Worm (Caenorhabditis elegans): ENCODE data around the gene clec-9.
A peak's percentile ranks its signal among the peaks of the same experiment; 100 is the strongest.

clec-9 gene

DNA sequence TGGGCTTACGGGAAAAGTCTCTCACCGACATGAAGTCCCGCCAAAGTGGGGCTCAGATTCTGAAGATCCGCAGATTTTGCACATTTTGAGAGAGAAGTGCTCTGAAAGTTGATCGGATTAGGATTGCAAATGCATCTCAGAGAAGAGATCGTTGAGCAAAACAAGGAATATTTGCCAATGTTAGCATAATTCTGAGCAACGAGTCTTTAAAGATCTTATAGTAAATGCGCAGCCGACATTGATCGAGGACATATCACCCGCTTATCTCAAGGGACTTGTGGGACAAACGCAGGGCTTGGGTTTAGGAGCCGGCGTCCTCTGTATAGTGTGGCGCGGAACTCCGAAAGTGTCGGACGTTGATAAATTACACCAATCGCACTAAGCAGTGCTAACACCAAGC, 17.3 kb upstream of the clec-9 start, which contains the start of gene nhr-112:
Gene nhr-112, minus strand, starts transcription at position 101 of the 400 bp plus-strand sequence.
- TF ChIP-seq elt-3 (tag; optimal IDR thresholded peaks at IDR 0.05) (no peak), alr-1 (tag; optimal IDR thresholded peaks at IDR 0.05; ENCODE audit: borderline replicate concordance) (no peak), lin-39 (tag; optimal IDR thresholded peaks at IDR 0.05) (no peak), lin-14 (GFP tag; optimal IDR thresholded peaks at IDR 0.05) (no peak), lin-13 (GFP tag; optimal IDR thresholded peaks at IDR 0.05) (no peak), lin-15B (tag; optimal IDR thresholded peaks at IDR 0.05) (no peak), pag-3 (tag; optimal IDR thresholded peaks at IDR 0.05; ENCODE audit: borderline replicate concordance, insufficient read depth) (no peak), blmp-1 (tag; optimal IDR thresholded peaks at IDR 0.05) (no peak), unc-62 (GFP tag; optimal IDR thresholded peaks at IDR 0.05) (no peak), ces-1 (GFP tag; optimal IDR thresholded peaks at IDR 0.05) (no peak)

DNA sequence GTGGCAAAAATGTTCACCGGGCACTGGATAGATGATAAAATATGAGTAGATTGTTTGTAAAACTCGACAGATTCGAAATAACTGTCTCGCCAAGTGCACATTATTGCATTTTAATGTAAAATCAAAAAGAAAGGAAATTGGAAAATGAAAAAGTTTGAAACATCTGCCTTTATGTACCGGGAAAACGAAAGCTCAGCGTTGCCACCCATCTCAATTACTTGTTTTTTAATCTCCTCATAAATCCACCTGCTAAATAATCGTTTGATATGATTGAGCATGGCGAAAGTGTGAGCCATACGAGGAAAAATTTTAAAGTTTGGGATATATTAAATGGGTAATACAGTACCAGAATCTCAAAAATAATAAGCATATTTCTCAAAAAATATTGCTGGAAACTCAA, 10.1 kb upstream of the clec-9 start, which contains the start of gene srh-137:
Gene srh-137, minus strand, starts transcription at position 101 of the 400 bp plus-strand sequence.
- TF ChIP-seq skn-1 (tag; optimal IDR thresholded peaks at IDR 0.05) (no peak), nhr-11 (tag; optimal IDR thresholded peaks at IDR 0.05) (no peak), sup-37 (GFP tag; optimal IDR thresholded peaks at IDR 0.05) (no peak)

DNA sequence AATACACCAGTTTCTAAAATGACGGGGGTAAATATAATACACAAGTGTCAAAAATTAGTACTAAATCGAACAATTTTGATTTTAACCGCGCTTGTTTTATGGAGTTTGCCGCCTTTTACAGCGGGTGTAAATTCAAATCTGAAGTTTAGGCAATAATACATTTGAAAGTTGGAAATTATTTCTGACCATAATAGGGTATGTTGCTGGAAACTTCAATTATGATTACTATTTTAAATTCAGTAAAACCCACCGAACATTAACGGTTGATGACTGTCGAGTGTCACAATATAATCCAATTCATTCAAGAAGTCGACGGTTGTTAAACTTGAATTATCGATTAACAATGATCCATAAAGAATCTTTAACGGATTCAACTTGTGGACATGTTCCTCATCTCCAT, 7.3 kb upstream of the clec-9 start:
- TF ChIP-seq F16B12.6 (tag; optimal IDR thresholded peaks at IDR 0.05): no peak
- TF ChIP-seq Y116A8C.19 (tag; optimal IDR thresholded peaks at IDR 0.05; ENCODE audit: borderline replicate concordance): no peak
- TF ChIP-seq hlh-4 (tag; optimal IDR thresholded peaks at IDR 0.05): no peak
- no peak for TF ChIP-seq lin-13 (GFP tag; optimal IDR thresholded peaks at IDR 0.05)
- no peak for TF ChIP-seq zag-1 (tag; optimal IDR thresholded peaks at IDR 0.05)
- no peak for TF ChIP-seq nhr-237 (tag; optimal IDR thresholded peaks at IDR 0.05)
- TF ChIP-seq tlp-1 (tag; optimal IDR thresholded peaks at IDR 0.05): no peak
- TF ChIP-seq unc-130 (tag; optimal IDR thresholded peaks at IDR 0.05): no peak
- no peak for TF ChIP-seq aha-1 (tag; optimal IDR thresholded peaks at IDR 0.05)

DNA sequence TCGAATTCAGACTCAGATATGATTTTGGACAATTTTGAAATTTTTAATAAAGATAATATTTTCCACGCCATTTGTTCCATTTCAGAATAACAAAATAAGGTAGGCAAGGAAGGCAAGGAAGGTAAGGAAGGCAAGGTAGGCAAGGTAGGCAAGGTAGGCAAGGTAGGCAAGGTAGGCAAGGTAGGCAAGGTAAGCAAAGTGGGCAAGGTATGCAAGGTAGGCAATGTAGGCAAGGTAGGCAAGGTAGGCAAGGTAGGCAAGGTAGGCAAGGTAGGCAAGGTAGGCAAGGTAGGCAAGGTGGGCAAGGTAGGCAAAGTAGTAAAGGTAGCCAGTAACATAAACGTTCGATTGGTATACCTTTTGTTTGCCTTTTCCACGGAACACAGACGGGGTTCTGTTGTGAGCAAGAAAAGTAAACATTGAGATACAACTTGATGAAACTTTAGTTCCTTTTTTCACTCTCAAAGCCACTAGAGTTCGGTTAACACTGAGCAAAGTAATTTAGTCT, 6.6 kb downstream of the clec-9 start, which contains the start of gene Y70C5C.1:
Gene Y70C5C.1, plus strand, starts transcription at position 458 of the 508 bp plus-strand sequence.
- TF ChIP-seq egl-13 (tag; optimal IDR thresholded peaks at IDR 0.05): no peak
- no peak for TF ChIP-seq efl-1 (optimal IDR thresholded peaks at IDR 0.05)
- TF ChIP-seq efl-1 (GFP tag; optimal IDR thresholded peaks at IDR 0.05 in 1 of 2): peak in 1 of 2 experiments; percentile 85
- TF ChIP-seq grh-1 (GFP tag; IDR thresholded peaks at IDR 0.05): no peak

DNA sequence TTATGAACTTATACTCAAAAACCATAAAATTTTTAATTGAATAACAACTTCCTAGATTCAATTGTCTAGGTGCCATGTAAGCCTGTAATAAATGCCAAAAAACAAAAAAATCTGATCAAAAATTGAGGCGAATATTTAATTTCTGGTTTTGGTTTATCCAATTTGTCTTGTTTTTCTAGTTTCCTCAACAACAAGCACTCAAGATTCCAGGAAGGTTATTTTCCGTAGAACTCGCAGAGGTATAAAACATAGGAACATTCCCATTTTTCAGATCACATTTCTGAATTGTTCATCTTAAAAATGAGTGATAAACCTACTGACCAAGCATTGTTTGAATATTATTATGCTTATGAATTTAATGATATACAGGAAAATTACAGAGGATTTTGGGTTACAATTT, 9.3 kb downstream of the clec-9 start, which contains the start of gene srw-41:
Gene srw-41, plus strand, starts transcription at position 301 of the 400 bp plus-strand sequence.
- TF ChIP-seq C16A3.4 (tag; optimal IDR thresholded peaks at IDR 0.05) (no peak), ceh-88 (GFP tag; IDR thresholded peaks at IDR 0.05) (no peak), hlh-17 (GFP tag; optimal IDR thresholded peaks at IDR 0.05; ENCODE audit: borderline replicate concordance) (no peak), Y116A8C.19 (tag; optimal IDR thresholded peaks at IDR 0.05; ENCODE audit: borderline replicate concordance) (no peak), irx-1 (tag; optimal IDR thresholded peaks at IDR 0.05) (no peak), lin-15B (tag; optimal IDR thresholded peaks at IDR 0.05) (no peak), lin-13 (GFP tag; optimal IDR thresholded peaks at IDR 0.05) (no peak), zag-1 (tag; optimal IDR thresholded peaks at IDR 0.05) (no peak), zip-4 (GFP tag; optimal IDR thresholded peaks at IDR 0.05) (no peak), nhr-76 (tag; optimal IDR thresholded peaks at IDR 0.05) (no peak), mab-9 (GFP tag; IDR thresholded peaks at IDR 0.05) (no peak), ces-1 (GFP tag; optimal IDR thresholded peaks at IDR 0.05) (no peak), lin-14 (GFP tag; optimal IDR thresholded peaks at IDR 0.05) (no peak), ceh-63 (GFP tag; optimal IDR thresholded peaks at IDR 0.05) (no peak), pax-3 (tag; optimal IDR thresholded peaks at IDR 0.05) (no peak), skn-1 (tag; optimal IDR thresholded peaks at IDR 0.05) (no peak), fkh-4 (tag; optimal IDR thresholded peaks at IDR 0.05; ENCODE audit: borderline replicate concordance) (no peak)

Measured in whole organism, L1 larva.